Fruit fly (Drosophila melanogaster) whole organism, wandering third instar larva: ENCODE measurements around the gene CG7840.

Source experiments
- Abd-B ChIP-seq: fragments of >200 bp; optimal IDR thresholded peaks from 2 replicates; lab custom pipeline; 2017; ENCODE audit warnings: missing biosample characterization, missing genetic modification characterization
- CG32264 ChIP-seq: fragments of 200-800 bp; sonication (Bioruptor generic); optimal IDR thresholded peaks from 2 replicates; lab custom pipeline; 2016; ENCODE audit warnings: missing biosample characterization, missing genetic modification characterization
- CG9705 ChIP-seq: fragments of 200-800 bp; sonication (Bioruptor generic); optimal IDR thresholded peaks from 2 replicates; lab custom pipeline; 2018; ENCODE audit warnings: missing biosample characterization, mild to moderate bottlenecking, missing genetic modification characterization
- CrebA ChIP-seq: fragments of 200-800 bp; sonication (Bioruptor generic); optimal IDR thresholded peaks from 2 replicates; lab custom pipeline; 2016; ENCODE audit warnings: missing biosample characterization, mild to moderate bottlenecking, missing genetic modification characterization, borderline replicate concordance
- Dfd ChIP-seq: fragments of >200 bp; optimal IDR thresholded peaks from 2 replicates; lab custom pipeline; 2017; ENCODE audit warnings: missing biosample characterization, missing genetic modification characterization
- Dif ChIP-seq: fragments of 200-275, 200-300 bp; sonication (Bioruptor generic); optimal IDR thresholded peaks from 2 replicates; lab custom pipeline; 2018; ENCODE audit warnings: missing biosample characterization, missing genetic modification characterization; ENCODE audit not compliant: partially characterized antibody
- GATAd ChIP-seq: sonication (Bioruptor generic); optimal IDR thresholded peaks from 2 replicates; lab custom pipeline; 2016; ENCODE audit warnings: missing biosample characterization, missing genetic modification characterization
- HLH106 ChIP-seq: fragments of 200-800 bp; optimal IDR thresholded peaks from 3 replicates; lab custom pipeline; 2019; ENCODE audit warnings: missing biosample characterization, mild to moderate bottlenecking, missing genetic modification characterization, moderate library complexity
- Hnf4 ChIP-seq: fragments of 200-800 bp; sonication (Bioruptor generic); optimal IDR thresholded peaks from 2 replicates; lab custom pipeline; 2016; ENCODE audit warnings: missing biosample characterization, mild to moderate bottlenecking, missing genetic modification characterization
- Hr78 ChIP-seq: fragments of >200 bp; optimal IDR thresholded peaks from 2 replicates; lab custom pipeline; 2017; ENCODE audit warnings: missing biosample characterization, missing genetic modification characterization
- Hr83 ChIP-seq: fragments of 200-300 bp; sonication (Bioruptor generic); optimal IDR thresholded peaks from 2 replicates; lab custom pipeline; 2016; ENCODE audit warnings: missing biosample characterization, mild to moderate bottlenecking, missing genetic modification characterization, moderate library complexity; ENCODE audit not compliant: poor library complexity, severe bottlenecking
- Jra ChIP-seq: sonication (Bioruptor generic); optimal IDR thresholded peaks from 2 replicates; lab custom pipeline; 2016; ENCODE audit warnings: missing biosample characterization, missing genetic modification characterization
- Mio ChIP-seq: sonication (Bioruptor generic); optimal IDR thresholded peaks from 2 replicates; lab custom pipeline; 2016; ENCODE audit warnings: missing biosample characterization, missing genetic modification characterization
- Myc ChIP-seq: fragments of >200 bp; optimal IDR thresholded peaks from 2 replicates; lab custom pipeline; 2017
- N ChIP-seq: fragments of >200 bp; optimal IDR thresholded peaks from 2 replicates; lab custom pipeline; 2018; ENCODE audit warnings: missing biosample characterization, missing external identifiers, missing genetic modification characterization
- OdsH ChIP-seq: fragments of 200-800 bp; sonication (Bioruptor generic); optimal IDR thresholded peaks from 2 replicates; lab custom pipeline; 2016; ENCODE audit warnings: missing biosample characterization, mild to moderate bottlenecking, missing genetic modification characterization
- Rel ChIP-seq, 2 experiments: fragments of 200-800 bp; sonication (Bioruptor generic) in 1 of 2; optimal IDR thresholded peaks; 2 replicates in 1 of 2; 3 replicates in 1 of 2; lab custom pipeline; 2016 to 2019; ENCODE audit warnings: mild to moderate bottlenecking in 2 of 2, missing biosample characterization in 2 of 2, missing genetic modification characterization in 2 of 2, moderate library complexity in 1 of 2
- Sp1 ChIP-seq: fragments of 200-800 bp; sonication (Bioruptor generic); optimal IDR thresholded peaks from 3 replicates; lab custom pipeline; 2019; ENCODE audit warnings: missing biosample characterization, mild to moderate bottlenecking, missing genetic modification characterization, moderate library complexity
- Vsx2 ChIP-seq: fragments of 200-300, 225-300 bp; sonication (Bioruptor generic); optimal IDR thresholded peaks from 2 replicates; lab custom pipeline; 2018; ENCODE audit warnings: missing biosample characterization, missing genetic modification characterization; ENCODE audit not compliant: partially characterized antibody
- br ChIP-seq: fragments of 200-800 bp; sonication (Bioruptor generic); optimal IDR thresholded peaks from 2 replicates; lab custom pipeline; 2016; ENCODE audit warnings: missing biosample characterization, missing genetic modification characterization
- brk ChIP-seq: fragments of 200-800 bp; sonication (Bioruptor generic); optimal IDR thresholded peaks from 2 replicates; lab custom pipeline; 2016; ENCODE audit warnings: missing biosample characterization, mild to moderate bottlenecking, missing genetic modification characterization
- dl ChIP-seq, 2 experiments: fragments of 175-275, 200-275 bp in 1 of 2; fragments of 200-275 bp in 1 of 2; sonication (Bioruptor generic); optimal IDR thresholded peaks; lab custom pipeline; 2018; ENCODE audit warnings: mild to moderate bottlenecking in 2 of 2, missing biosample characterization in 2 of 2, missing genetic modification characterization in 2 of 2, moderate library complexity in 2 of 2; ENCODE audit not compliant: partially characterized antibody in 2 of 2, insufficient read depth in 1 of 2
- dmrt93B ChIP-seq: fragments of 200-800 bp; sonication (Bioruptor generic); optimal IDR thresholded peaks from 2 replicates; lab custom pipeline; 2018; ENCODE audit warnings: missing biosample characterization, mild to moderate bottlenecking, missing genetic modification characterization
- dsf ChIP-seq: sonication (Bioruptor generic); optimal IDR thresholded peaks from 2 replicates; lab custom pipeline; 2016; ENCODE audit warnings: missing biosample characterization, missing genetic modification characterization, borderline replicate concordance
- ey ChIP-seq: fragments of 200-800 bp; sonication (Bioruptor generic); optimal IDR thresholded peaks from 2 replicates; lab custom pipeline; 2016; ENCODE audit warnings: missing biosample characterization, missing genetic modification characterization
- foxo ChIP-seq, 2 experiments: fragments of 200-800 bp; sonication (Bioruptor generic); optimal IDR thresholded peaks; 2 replicates in 1 of 2; 3 replicates in 1 of 2; lab custom pipeline; 2016 to 2017; ENCODE audit warnings: missing biosample characterization in 2 of 2, missing genetic modification characterization in 2 of 2
- fru ChIP-seq: fragments of 200-800 bp; sonication (Bioruptor generic); optimal IDR thresholded peaks from 3 replicates; lab custom pipeline; 2016; ENCODE audit warnings: missing biosample characterization, mild to moderate bottlenecking, missing genetic modification characterization
- h ChIP-seq: fragments of 200-800 bp; sonication (Bioruptor generic); optimal IDR thresholded peaks from 3 replicates; lab custom pipeline; 2016; ENCODE audit warnings: missing biosample characterization, mild to moderate bottlenecking, missing genetic modification characterization
- jim ChIP-seq: fragments of 175-275, 200-325 bp; sonication (Bioruptor generic); optimal IDR thresholded peaks from 2 replicates; lab custom pipeline; 2016; ENCODE audit warnings: missing biosample characterization, mild to moderate bottlenecking, missing genetic modification characterization
- lola ChIP-seq: fragments of >200 bp; optimal IDR thresholded peaks from 2 replicates; lab custom pipeline; 2017; ENCODE audit warnings: missing biosample characterization, missing genetic modification characterization
- pan ChIP-seq: fragments of >200 bp; optimal IDR thresholded peaks from 2 replicates; lab custom pipeline; 2017
- psq ChIP-seq: fragments of 200-800 bp; sonication (Bioruptor generic); optimal IDR thresholded peaks from 3 replicates; lab custom pipeline; 2017; ENCODE audit warnings: missing biosample characterization, mild to moderate bottlenecking, missing genetic modification characterization, moderate library complexity
- rgr ChIP-seq: fragments of 200-800 bp; sonication (Bioruptor generic); optimal IDR thresholded peaks from 3 replicates; lab custom pipeline; 2016; ENCODE audit warnings: missing biosample characterization, mild to moderate bottlenecking, missing genetic modification characterization
- sage ChIP-seq: fragments of 200-800 bp; sonication (Bioruptor generic); optimal IDR thresholded peaks from 2 replicates; lab custom pipeline; 2016; ENCODE audit warnings: missing biosample characterization, mild to moderate bottlenecking, missing genetic modification characterization
- sv ChIP-seq: fragments of 200-800 bp; sonication (Bioruptor generic); optimal IDR thresholded peaks from 3 replicates; lab custom pipeline; 2016; ENCODE audit warnings: missing biosample characterization, missing genetic modification characterization
- tai ChIP-seq: sonication (Bioruptor generic); optimal IDR thresholded peaks from 2 replicates; lab custom pipeline; 2016; ENCODE audit warnings: missing biosample characterization, missing genetic modification characterization
- usp ChIP-seq: fragments of >200 bp; optimal IDR thresholded peaks from 2 replicates; lab custom pipeline; 2017; ENCODE audit warnings: missing biosample characterization, missing genetic modification characterization
- woc ChIP-seq: sonication (Bioruptor generic); optimal IDR thresholded peaks from 2 replicates; lab custom pipeline; 2016; ENCODE audit warnings: missing biosample characterization, mild to moderate bottlenecking, missing genetic modification characterization

Gene CG7840

dm6 chr2L:8292159-8292887, 13.1 kb upstream of the CG7840 start:
- no peak for TF ChIP-seq Hr78 (GFP tag; lab: Kevin White, UChicago)
- peak; percentile 80 for TF ChIP-seq tai
- TF ChIP-seq fru (GFP tag; lab: Kevin White, UChicago), result peak; percentile 78
- peak; percentile 3 for TF ChIP-seq sage (GFP tag; lab: Kevin White, UChicago)
- peak; percentile 33 for TF ChIP-seq dmrt93B (GFP tag; lab: Kevin White, UChicago)
- peak; percentile 26 for TF ChIP-seq dsf (GFP tag; lab: Kevin White, UChicago)
- peak; percentile 25 for TF ChIP-seq CG9705 (GFP tag; lab: Kevin White, UChicago)
- peak; percentile 62 for TF ChIP-seq CrebA (GFP tag; lab: Kevin White, UChicago)
- TF ChIP-seq foxo (GFP tag; optimal IDR thresholded peaks at IDR 0.05; lab: Kevin White, UChicago), result peak; percentile 12 to 75
- TF ChIP-seq woc (GFP tag; lab: Kevin White, UChicago), result peak; percentile 55
- TF ChIP-seq N (GFP tag; lab: Kevin White, UChicago), result no peak
- no peak for TF ChIP-seq Hr83 (GFP tag; lab: Kevin White, UChicago)
- TF ChIP-seq Abd-B, result no peak
- TF ChIP-seq pan (lab: Kevin White, UChicago), result no peak
- TF ChIP-seq Sp1 (GFP tag; lab: Kevin White, UChicago), result peak; percentile 80
- TF ChIP-seq Dfd, result peak; percentile 54
- TF ChIP-seq Dif (GFP tag; lab: Kevin White, UChicago), result no peak
- TF ChIP-seq jim (GFP tag; lab: Kevin White, UChicago), result no peak
- TF ChIP-seq brk (GFP tag; lab: Kevin White, UChicago), result peak; percentile 61
- peak; percentile 80 for TF ChIP-seq h
- no peak for TF ChIP-seq Vsx2 (GFP tag; lab: Kevin White, UChicago)
- TF ChIP-seq HLH106 (tag; lab: Kevin White, UChicago), result peak; percentile 78
- TF ChIP-seq usp (GFP tag; lab: Kevin White, UChicago), result no peak
- peak; percentile 84 for TF ChIP-seq rgr (GFP tag; lab: Kevin White, UChicago)
- no peak for TF ChIP-seq dl (GFP tag; optimal IDR thresholded peaks at IDR 0.05; lab: Kevin White, UChicago; ENCODE audit: insufficient read depth in 1 of 2, partially characterized antibody in 2 of 2)
- TF ChIP-seq lola (GFP tag; lab: Kevin White, UChicago), result no peak
- peak; percentile 78 for TF ChIP-seq Hnf4
- no peak for TF ChIP-seq Mio
- no peak for TF ChIP-seq GATAd (GFP tag; lab: Kevin White, UChicago)
- peak; percentile 96 for TF ChIP-seq sv (GFP tag; lab: Kevin White, UChicago)
- TF ChIP-seq psq (GFP tag; lab: Kevin White, UChicago), result peak; percentile 59
- peak; percentile 86 for TF ChIP-seq OdsH
- TF ChIP-seq Myc (lab: Kevin White, UChicago), result no peak
- TF ChIP-seq CG32264 (GFP tag; lab: Kevin White, UChicago), result peak; percentile 56
- TF ChIP-seq br (GFP tag; lab: Kevin White, UChicago), result peak; percentile 83
- peak; percentile 88 for TF ChIP-seq ey
- TF ChIP-seq Jra (GFP tag; lab: Kevin White, UChicago), result no peak
- no peak for TF ChIP-seq Rel (GFP tag; optimal IDR thresholded peaks at IDR 0.05; lab: Kevin White, UChicago)
- TF ChIP-seq Rel (tag; optimal IDR thresholded peaks at IDR 0.05; lab: Kevin White, UChicago), result peak; percentile 32
- TF ChIP-seq, all 38 proteins: peak for 23

DNA sequence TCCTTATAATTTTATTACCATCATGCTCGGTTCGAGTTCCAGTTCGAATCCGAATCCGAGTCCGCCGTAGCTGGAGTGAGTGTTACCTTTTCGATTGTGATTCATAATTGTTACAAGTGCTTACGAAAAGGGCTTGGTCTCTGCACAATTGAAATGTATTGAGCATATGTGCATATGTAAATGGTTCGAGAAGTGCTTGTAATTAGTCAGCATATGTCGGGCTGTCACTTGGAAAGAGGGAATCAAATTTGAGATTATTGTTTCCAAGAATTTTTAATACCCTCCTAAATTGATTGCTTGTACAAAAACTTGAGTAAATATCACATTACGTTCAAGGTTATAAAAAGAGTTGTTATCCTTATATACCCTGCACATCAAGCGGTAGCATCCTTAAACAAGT, 11.9 kb upstream of the CG7840 start:
- TF ChIP-seq dl (GFP tag; optimal IDR thresholded peaks at IDR 0.05; lab: Kevin White, UChicago; ENCODE audit: insufficient read depth in 1 of 2, partially characterized antibody in 2 of 2) (no peak), N (GFP tag; lab: Kevin White, UChicago) (no peak), rgr (GFP tag; lab: Kevin White, UChicago) (peak; percentile 4), HLH106 (tag; lab: Kevin White, UChicago) (no peak), Abd-B (no peak), sv (GFP tag; lab: Kevin White, UChicago) (no peak), fru (GFP tag; lab: Kevin White, UChicago) (peak; percentile 6), jim (GFP tag; lab: Kevin White, UChicago) (no peak)
